Worm (Caenorhabditis elegans) whole organism, L3 larva: ENCODE data around the gene C29F9.5.

Experiments
- R02D3.7 ChIP-seq: fragments of 150-350 bp; optimal IDR thresholded peaks from 2 replicates; lab custom pipeline; 2014; ENCODE audit warnings: missing biosample characterization, missing genetic modification characterization
- ZK546.5 ChIP-seq: sonication (generic microtip); optimal IDR thresholded peaks from 2 replicates; lab custom pipeline; 2017; ENCODE audit warnings: missing biosample characterization, missing genetic modification characterization
- aly-2 ChIP-seq: fragments of 150-350 bp; optimal IDR thresholded peaks from 2 replicates; lab custom pipeline; 2014; ENCODE audit warnings: missing biosample characterization, missing genetic modification characterization
- ama-1 ChIP-seq: fragments of 150-350 bp; optimal IDR thresholded peaks from 2 replicates; lab custom pipeline; 2018
- ceh-16 ChIP-seq: sonication (generic microtip); optimal IDR thresholded peaks from 2 replicates; lab custom pipeline; 2017; ENCODE audit warnings: missing biosample characterization, missing genetic modification characterization
- ceh-28 ChIP-seq: fragments of 150-350 bp; optimal IDR thresholded peaks from 2 replicates; lab custom pipeline; 2014; ENCODE audit warnings: missing biosample characterization, missing genetic modification reagents, missing genetic modification characterization
- ceh-82 ChIP-seq: fragments of 150-350 bp; optimal IDR thresholded peaks from 2 replicates; lab custom pipeline; 2014; ENCODE audit warnings: missing biosample characterization, missing genetic modification characterization
- ceh-9 ChIP-seq: sonication (generic microtip); optimal IDR thresholded peaks from 2 replicates; lab custom pipeline; 2018; ENCODE audit warnings: missing biosample characterization, missing genetic modification characterization
- daf-12 ChIP-seq: fragments of 150-350 bp; optimal IDR thresholded peaks from 2 replicates; lab custom pipeline; 2014; ENCODE audit warnings: missing biosample characterization, missing genetic modification reagents, missing genetic modification characterization
- egl-5 ChIP-seq: fragments of 150-350 bp; optimal IDR thresholded peaks from 2 replicates; lab custom pipeline; 2017; ENCODE audit warnings: missing biosample characterization, missing genetic modification reagents, missing genetic modification characterization, inconsistent platforms
- elt-1 ChIP-seq: fragments of 150-350 bp; optimal IDR thresholded peaks from 2 replicates; lab custom pipeline; 2014; ENCODE audit warnings: missing biosample characterization, missing genetic modification characterization
- elt-2 ChIP-seq: sonication (generic microtip); optimal IDR thresholded peaks from 2 replicates; lab custom pipeline; 2016; ENCODE audit warnings: missing genetic modification reagents, mild to moderate bottlenecking, missing genetic modification characterization, missing compliant biosample characterization
- elt-3 ChIP-seq, 3 experiments: fragments of 150-350 bp in 1 of 3; sonication (generic microtip) in 2 of 3; optimal IDR thresholded peaks; 2 replicates in 2 of 3; 4 replicates in 1 of 3; lab custom pipeline; 2014 to 2017; ENCODE audit warnings: missing biosample characterization in 3 of 3, missing genetic modification characterization in 3 of 3
- eor-1 ChIP-seq, 2 experiments: fragments of 150-350 bp; optimal IDR thresholded peaks; 2 replicates each; lab custom pipeline; 2014 to 2018; ENCODE audit warnings: missing biosample characterization in 2 of 2, missing genetic modification characterization in 2 of 2
- fkh-10 ChIP-seq: sonication (generic microtip); optimal IDR thresholded peaks from 2 replicates; lab custom pipeline; 2017; ENCODE audit warnings: missing biosample characterization, missing genetic modification reagents, missing genetic modification characterization
- fkh-2 ChIP-seq: fragments of 150-350 bp; optimal IDR thresholded peaks from 2 replicates; lab custom pipeline; 2014; ENCODE audit warnings: missing biosample characterization, missing genetic modification reagents, missing genetic modification characterization
- fos-1 ChIP-seq: fragments of 150-350 bp; optimal IDR thresholded peaks from 2 replicates; lab custom pipeline; 2014; ENCODE audit warnings: missing biosample characterization, missing genetic modification characterization
- hmg-11 ChIP-seq: sonication (generic microtip); optimal IDR thresholded peaks from 2 replicates; lab custom pipeline; 2016; ENCODE audit warnings: missing genetic modification characterization, missing compliant biosample characterization
- jun-1 ChIP-seq: fragments of 150-350 bp; optimal IDR thresholded peaks from 2 replicates; lab custom pipeline; 2014; ENCODE audit warnings: missing biosample characterization, missing genetic modification reagents, missing genetic modification characterization
- lin-15B ChIP-seq: fragments of 150-350 bp; optimal IDR thresholded peaks from 2 replicates; lab custom pipeline; 2014; ENCODE audit warnings: missing biosample characterization, missing genetic modification characterization
- lin-39 ChIP-seq: fragments of 150-350 bp; optimal IDR thresholded peaks from 2 replicates; lab custom pipeline; 2018; ENCODE audit warnings: missing biosample characterization, missing genetic modification reagents, missing genetic modification characterization
- lsy-12 ChIP-seq: sonication (generic microtip); optimal IDR thresholded peaks from 2 replicates; lab custom pipeline; 2016; ENCODE audit warnings: mild to moderate bottlenecking, missing genetic modification characterization, missing compliant biosample characterization
- mdl-1 ChIP-seq: fragments of 150-350 bp; optimal IDR thresholded peaks from 2 replicates; lab custom pipeline; 2014; ENCODE audit warnings: missing biosample characterization, missing genetic modification characterization
- mml-1 ChIP-seq: fragments of 150-350 bp; sonication (generic microtip); optimal IDR thresholded peaks from 3 replicates; lab custom pipeline; 2014; ENCODE audit warnings: missing biosample characterization, missing genetic modification characterization
- nfya-1 ChIP-seq: sonication (generic microtip); optimal IDR thresholded peaks from 2 replicates; lab custom pipeline; 2017; ENCODE audit warnings: missing genetic modification characterization, mild to moderate bottlenecking, missing compliant biosample characterization, antibody characterized with exemption, moderate library complexity; ENCODE audit not compliant: insufficient read depth
- nhr-12 ChIP-seq: fragments of 150-350 bp; optimal IDR thresholded peaks from 2 replicates; lab custom pipeline; 2014; ENCODE audit warnings: missing biosample characterization, missing genetic modification characterization
- nhr-23 ChIP-seq: fragments of 150-350 bp; optimal IDR thresholded peaks from 2 replicates; lab custom pipeline; 2014; ENCODE audit warnings: missing biosample characterization, missing genetic modification reagents, missing genetic modification characterization
- nhr-25 ChIP-seq: sonication (generic microtip); optimal IDR thresholded peaks from 2 replicates; lab custom pipeline; 2017; ENCODE audit warnings: missing biosample characterization, missing genetic modification characterization
- nhr-28 ChIP-seq: fragments of 150-350 bp; optimal IDR thresholded peaks from 2 replicates; lab custom pipeline; 2014; ENCODE audit warnings: missing biosample characterization, missing genetic modification characterization
- nhr-43 ChIP-seq: sonication (generic microtip); optimal IDR thresholded peaks from 2 replicates; lab custom pipeline; 2016; ENCODE audit warnings: mild to moderate bottlenecking, missing genetic modification characterization, missing compliant biosample characterization; ENCODE audit not compliant: poor library complexity, severe bottlenecking
- nhr-67 ChIP-seq: fragments of 150-350 bp; optimal IDR thresholded peaks from 2 replicates; lab custom pipeline; 2014; ENCODE audit warnings: missing biosample characterization, missing genetic modification characterization
- nhr-76 ChIP-seq: fragments of 150-350 bp; sonication (generic microtip); optimal IDR thresholded peaks from 5 replicates; lab custom pipeline; 2014; ENCODE audit warnings: missing biosample characterization, missing genetic modification characterization
- nhr-77 ChIP-seq: fragments of 150-350 bp; optimal IDR thresholded peaks from 2 replicates; lab custom pipeline; 2014; ENCODE audit warnings: missing biosample characterization, missing genetic modification characterization
- pha-4 ChIP-seq: fragments of 150-350 bp; optimal IDR thresholded peaks from 2 replicates; lab custom pipeline; 2014; ENCODE audit warnings: missing biosample characterization, missing genetic modification reagents, missing genetic modification characterization
- pqm-1 ChIP-seq: fragments of 150-350 bp; optimal IDR thresholded peaks from 2 replicates; lab custom pipeline; 2017; ENCODE audit warnings: missing biosample characterization, missing genetic modification characterization, inconsistent platforms
- sea-2 ChIP-seq: fragments of 150-350 bp; sonication (generic microtip); optimal IDR thresholded peaks from 4 replicates; lab custom pipeline; 2014; ENCODE audit warnings: missing biosample characterization, missing genetic modification reagents, missing genetic modification characterization
- skn-1 ChIP-seq: fragments of 150-350 bp; optimal IDR thresholded peaks from 2 replicates; lab custom pipeline; 2014; ENCODE audit warnings: missing biosample characterization, missing genetic modification characterization
- snpc-4 ChIP-seq: fragments of 150-350 bp; optimal IDR thresholded peaks from 2 replicates; lab custom pipeline; 2014; ENCODE audit warnings: missing biosample characterization, missing genetic modification characterization
- tbx-2 ChIP-seq: sonication (generic microtip); optimal IDR thresholded peaks from 2 replicates; lab custom pipeline; 2016; ENCODE audit warnings: mild to moderate bottlenecking, missing genetic modification characterization, missing compliant biosample characterization
- unc-39 ChIP-seq: sonication (generic microtip); optimal IDR thresholded peaks from 4 replicates; lab custom pipeline; 2017; ENCODE audit warnings: missing biosample characterization, missing genetic modification characterization
- unc-62 ChIP-seq: fragments of 150-350 bp; sonication (generic microtip); optimal IDR thresholded peaks from 4 replicates; lab custom pipeline; 2014; ENCODE audit warnings: missing biosample characterization, missing genetic modification reagents, missing genetic modification characterization
- zag-1 ChIP-seq: fragments of 150-350 bp; optimal IDR thresholded peaks from 2 replicates; lab custom pipeline; 2014; ENCODE audit warnings: missing biosample characterization, missing genetic modification characterization
- ztf-4 ChIP-seq: fragments of 150-350 bp; optimal IDR thresholded peaks from 2 replicates; lab custom pipeline; 2014; ENCODE audit warnings: missing biosample characterization, missing genetic modification characterization

The C29F9.5 gene

ce11 chrIII:86316-86715 is 31.0 kb upstream of the C29F9.5 start, which contains the start of gene attf-3 (continued):
- no peak for TF ChIP-seq aly-2
- TF ChIP-seq snpc-4 (tag; lab: Kevin White, UChicago), result peak; percentile 51
- TF ChIP-seq lin-15B (tag; lab: Kevin White, UChicago), result peak; percentile 83
- TF ChIP-seq nfya-1 (tag; lab: Kevin White, UChicago), result peak; percentile 82
- TF ChIP-seq nhr-77 (tag; lab: Kevin White, UChicago), result no peak
- TF ChIP-seq zag-1 (tag; lab: Kevin White, UChicago), result no peak
- peak; percentile 44 for TF ChIP-seq fkh-2
- no peak for TF ChIP-seq ceh-16 (tag; lab: Kevin White, UChicago)
- TF ChIP-seq sea-2 (GFP tag; lab: Kevin White, UChicago), result no peak
- no peak for TF ChIP-seq nhr-12
- TF ChIP-seq jun-1, result no peak
- no peak for TF ChIP-seq ceh-82 (tag; lab: Kevin White, UChicago)
- TF ChIP-seq unc-39, result no peak
- no peak for TF ChIP-seq elt-3 (tag; optimal IDR thresholded peaks at IDR 0.05; lab: Kevin White, UChicago)
- TF ChIP-seq fos-1 (tag; lab: Kevin White, UChicago), result no peak
- peak; percentile 21 for TF ChIP-seq ceh-28 (tag; lab: Kevin White, UChicago)

DNA sequence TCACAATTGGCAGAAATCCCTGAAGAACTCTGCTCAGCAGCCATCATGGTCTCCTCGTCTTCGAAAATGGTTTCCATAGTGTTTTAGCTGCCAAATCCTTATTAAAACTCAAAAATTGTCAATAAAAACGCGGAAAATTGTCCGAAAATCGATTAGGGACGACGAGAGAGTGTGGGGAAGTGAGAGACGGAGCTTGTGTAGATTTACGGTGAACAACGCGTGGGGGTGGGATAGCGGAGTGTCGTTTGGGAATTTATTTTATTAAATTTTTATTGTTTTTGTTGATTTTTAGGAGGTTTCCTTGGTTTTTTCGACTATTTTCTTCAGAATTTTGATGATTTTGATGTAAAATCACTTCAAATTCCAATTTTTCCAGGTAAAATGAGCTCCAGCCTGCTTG is 30.1 kb upstream of the C29F9.5 start, which contains the start of the genes F54C4.4 and mrpl-40:
F54C4.4 (minus strand) TSS at position 199 of the 400 bp plus-strand sequence.
mrpl-40 (plus strand) TSS at position 377 of the 400 bp plus-strand sequence.
- TF ChIP-seq nhr-23 (tag; lab: Kevin White, UChicago) (peak; percentile 65), fkh-10 (GFP tag; lab: Kevin White, UChicago) (peak; percentile 29), snpc-4 (tag; lab: Kevin White, UChicago) (no peak), nhr-12 (no peak), elt-2 (tag; lab: Kevin White, UChicago) (peak; percentile 7), nhr-77 (tag; lab: Kevin White, UChicago) (no peak), R02D3.7 (tag; lab: Kevin White, UChicago) (peak; percentile 97), ceh-28 (tag; lab: Kevin White, UChicago) (peak; percentile 86), ceh-82 (tag; lab: Kevin White, UChicago) (no peak), lin-15B (tag; lab: Kevin White, UChicago) (peak; percentile 55), nhr-76 (tag; lab: Kevin White, UChicago) (no peak), ceh-9 (no peak), pha-4 (tag; lab: Kevin White, UChicago) (peak; percentile 78), hmg-11 (tag; lab: Kevin White, UChicago) (no peak), lin-39 (tag; lab: Kevin White, UChicago) (peak; percentile 50), nhr-43 (tag; lab: Kevin White, UChicago) (peak; percentile 56), nhr-25 (tag; lab: Kevin White, UChicago) (peak; percentile 15), nfya-1 (tag; lab: Kevin White, UChicago) (peak; percentile 82), ama-1 (lab: Kevin White, UChicago) (no peak), egl-5 (tag; lab: Kevin White, UChicago) (no peak)

DNA sequence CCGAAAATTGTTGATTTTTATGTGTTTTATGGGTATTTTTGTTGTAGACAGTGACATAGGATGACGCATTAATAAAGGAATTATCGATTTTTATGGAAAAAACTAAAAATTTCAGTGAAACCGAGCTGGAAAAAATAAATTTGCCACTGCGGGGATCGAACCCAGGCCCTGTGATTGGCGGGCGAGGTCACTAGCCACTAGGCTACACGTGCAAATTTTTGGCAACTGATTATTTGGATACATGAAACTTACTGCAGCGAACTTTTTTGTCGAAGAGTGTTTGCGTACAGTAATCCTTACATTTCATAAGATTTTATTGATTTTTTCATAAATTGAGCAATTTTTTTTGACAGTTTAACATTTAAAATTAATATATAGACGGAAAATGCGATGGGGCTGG is 28.2 kb upstream of the C29F9.5 start:
- TF ChIP-seq ztf-4 (tag; lab: Kevin White, UChicago), result peak; percentile 28
- TF ChIP-seq ama-1 (lab: Kevin White, UChicago), result peak; percentile 74
- no peak for TF ChIP-seq nhr-77 (tag; lab: Kevin White, UChicago)
- TF ChIP-seq aly-2, result peak; percentile 37
- no peak for TF ChIP-seq unc-62 (GFP tag; lab: Kevin White, UChicago)
- TF ChIP-seq ZK546.5 (tag; lab: Kevin White, UChicago), result no peak
- peak; percentile 63 for TF ChIP-seq R02D3.7 (tag; lab: Kevin White, UChicago)
- TF ChIP-seq pqm-1 (tag; lab: Kevin White, UChicago), result peak; percentile 11
- TF ChIP-seq egl-5 (tag; lab: Kevin White, UChicago), result no peak
- TF ChIP-seq ceh-16 (tag; lab: Kevin White, UChicago), result no peak
- peak; percentile 75 for TF ChIP-seq skn-1 (tag; lab: Kevin White, UChicago)
- peak; percentile 40 for TF ChIP-seq nhr-43 (tag; lab: Kevin White, UChicago)
- no peak for TF ChIP-seq nhr-28
- peak; percentile 11 for TF ChIP-seq lin-15B (tag; lab: Kevin White, UChicago)
- TF ChIP-seq ceh-28 (tag; lab: Kevin White, UChicago), result peak; percentile 30
- TF ChIP-seq lsy-12, result peak; percentile 55
- TF ChIP-seq fkh-10 (GFP tag; lab: Kevin White, UChicago), result no peak
- peak; percentile 14 for TF ChIP-seq nhr-25 (tag; lab: Kevin White, UChicago)
- no peak for TF ChIP-seq nhr-76 (tag; lab: Kevin White, UChicago)
- TF ChIP-seq elt-1 (tag; lab: Kevin White, UChicago), result no peak
- TF ChIP-seq lin-39 (tag; lab: Kevin White, UChicago), result peak; percentile 18
- no peak for TF ChIP-seq daf-12
- peak; percentile 48 for TF ChIP-seq nfya-1 (tag; lab: Kevin White, UChicago)
- no peak for TF ChIP-seq nhr-67 (tag; lab: Kevin White, UChicago)
- TF ChIP-seq mml-1 (tag; lab: Kevin White, UChicago), result no peak
- TF ChIP-seq pha-4 (tag; lab: Kevin White, UChicago), result peak; percentile 54
- TF ChIP-seq tbx-2 (tag; lab: Kevin White, UChicago), result peak; percentile 37
- TF ChIP-seq mdl-1 (tag; lab: Kevin White, UChicago), result no peak
- peak; percentile 15 for TF ChIP-seq jun-1
- TF ChIP-seq elt-2 (tag; lab: Kevin White, UChicago), result peak; percentile 48
- no peak for TF ChIP-seq zag-1 (tag; lab: Kevin White, UChicago)
- no peak for TF ChIP-seq hmg-11 (tag; lab: Kevin White, UChicago)
- TF ChIP-seq sea-2 (GFP tag; lab: Kevin White, UChicago), result no peak
- no peak for TF ChIP-seq nhr-12
- no peak for TF ChIP-seq fos-1 (tag; lab: Kevin White, UChicago)
- no peak for TF ChIP-seq fkh-2
- no peak for TF ChIP-seq ceh-82 (tag; lab: Kevin White, UChicago)
- TF ChIP-seq nhr-23 (tag; lab: Kevin White, UChicago), result peak; percentile 6
- no peak for TF ChIP-seq snpc-4 (tag; lab: Kevin White, UChicago)
- TF ChIP-seq eor-1 (tag; optimal IDR thresholded peaks at IDR 0.05; lab: Kevin White, UChicago), result no peak
